Fruit fly (Drosophila melanogaster) whole organism, embryonic: ENCODE data around the gene Nubp1.
A peak's percentile ranks its signal among the peaks of the same experiment; 100 is the strongest.

ENCODE experiments used
- BtbVII ChIP-seq: fragments of 200-800 bp; sonication (Bioruptor generic); optimal IDR thresholded peaks from 3 replicates; lab custom pipeline; 2017; ENCODE audit warnings: missing biosample characterization, mild to moderate bottlenecking, missing genetic modification characterization
- CG1024 ChIP-seq: fragments of 200-800 bp; sonication (Bioruptor generic); IDR thresholded peaks from 2 replicates; pipeline ENCODE4 v1.3.6; 2022; ENCODE audit warnings: missing biosample characterization, missing genetic modification characterization
- CG10274 ChIP-seq: fragments of 200-800 bp; sonication (Bioruptor generic); optimal IDR thresholded peaks from 3 replicates; lab custom pipeline; 2017; ENCODE audit warnings: missing biosample characterization, mild to moderate bottlenecking, missing genetic modification characterization
- CG11093 ChIP-seq: fragments of 200-800 bp; sonication (Bioruptor generic); IDR thresholded peaks from 3 replicates; pipeline ENCODE4 v1.3.6; 2022; ENCODE audit warnings: missing biosample characterization, missing genetic modification characterization
- CG12659 ChIP-seq: fragments of 200-800 bp; sonication (Bioruptor generic); optimal IDR thresholded peaks from 3 replicates; lab custom pipeline; 2017; ENCODE audit warnings: mild to moderate bottlenecking, missing biosample characterization, missing genetic modification reagents, missing genetic modification characterization
- CG12744 ChIP-seq: fragments of 200-800 bp; sonication (Bioruptor generic); optimal IDR thresholded peaks from 2 replicates; lab custom pipeline; 2016; ENCODE audit warnings: missing biosample characterization, missing genetic modification characterization
- CG13624 ChIP-seq: fragments of 200-800 bp; sonication (Bioruptor generic); optimal IDR thresholded peaks from 2 replicates; lab custom pipeline; 2016; ENCODE audit warnings: missing biosample characterization, missing genetic modification characterization
- CG17385 ChIP-seq: fragments of 200-800 bp; sonication (Bioruptor generic); optimal IDR thresholded peaks from 3 replicates; lab custom pipeline; 2018; ENCODE audit warnings: missing biosample characterization, mild to moderate bottlenecking, missing genetic modification characterization
- CG2199 ChIP-seq: fragments of 200-800 bp; sonication (Bioruptor generic); IDR thresholded peaks from 3 replicates; pipeline ENCODE4 v1.3.6; 2022; ENCODE audit warnings: missing biosample characterization, missing genetic modification characterization
- CG31365 ChIP-seq: fragments of 200-800 bp; sonication (Bioruptor generic); optimal IDR thresholded peaks from 2 replicates; lab custom pipeline; 2018; ENCODE audit warnings: missing biosample characterization, mild to moderate bottlenecking, missing genetic modification characterization
- CG33557 ChIP-seq: fragments of 200-800 bp; sonication (Bioruptor generic); optimal IDR thresholded peaks from 2 replicates; lab custom pipeline; 2019; ENCODE audit warnings: missing biosample characterization, mild to moderate bottlenecking, missing genetic modification characterization, moderate library complexity
- CG34422 ChIP-seq: fragments of 200-800 bp; sonication (Bioruptor generic); IDR thresholded peaks from 3 replicates; pipeline ENCODE4 v1.3.6; 2022; ENCODE audit warnings: missing biosample characterization, missing genetic modification characterization
- CG3726 ChIP-seq: fragments of 200-800 bp; sonication (Bioruptor generic); IDR thresholded peaks from 3 replicates; pipeline ENCODE4, ENCODE4 v1.3.6; 2022; ENCODE audit warnings: missing biosample characterization, missing genetic modification characterization
- CG43689 ChIP-seq: fragments of 200-800 bp; sonication (Bioruptor generic); IDR thresholded peaks from 2 replicates; pipeline ENCODE4 v1.3.6; 2022; ENCODE audit warnings: missing biosample characterization, missing genetic modification characterization
- CG4404 ChIP-seq: fragments of 200-800 bp; sonication (Bioruptor generic); IDR thresholded peaks from 2 replicates; pipeline ENCODE4 v1.3.6; 2022; ENCODE audit warnings: missing biosample characterization, missing genetic modification characterization
- CG4617 ChIP-seq: fragments of 200-800 bp; sonication (Bioruptor generic); optimal IDR thresholded peaks from 3 replicates; lab custom pipeline; 2016; ENCODE audit warnings: missing biosample characterization, missing genetic modification characterization, borderline replicate concordance
- CG6272 ChIP-seq: fragments of 200-800 bp; sonication (Bioruptor generic); IDR thresholded peaks from 2 replicates; pipeline ENCODE4 v1.3.6; 2022; ENCODE audit warnings: missing biosample characterization, missing genetic modification characterization
- CG7556 ChIP-seq: fragments of 200-800 bp; sonication (Bioruptor generic); optimal IDR thresholded peaks from 2 replicates; lab custom pipeline; 2017; ENCODE audit warnings: missing biosample characterization, mild to moderate bottlenecking, missing genetic modification characterization
- CG7786 ChIP-seq: fragments of 200-800 bp; sonication (Bioruptor generic); optimal IDR thresholded peaks from 2 replicates; lab custom pipeline; 2016; ENCODE audit warnings: missing biosample characterization, missing genetic modification characterization
- CG8765 ChIP-seq: fragments of 200-800 bp; sonication (Bioruptor generic); IDR thresholded peaks from 2 replicates; pipeline ENCODE4 v1.3.6; 2022; ENCODE audit warnings: missing biosample characterization, missing genetic modification characterization
- D19B ChIP-seq: fragments of 200-800 bp; sonication (Bioruptor generic); optimal IDR thresholded peaks from 2 replicates; lab custom pipeline; 2017; ENCODE audit warnings: missing biosample characterization, mild to moderate bottlenecking, missing genetic modification characterization
- Dp ChIP-seq: fragments of 200-800 bp; sonication (Bioruptor generic); optimal IDR thresholded peaks from 2 replicates; lab custom pipeline; 2018; ENCODE audit warnings: missing biosample characterization, mild to moderate bottlenecking, missing genetic modification characterization, moderate library complexity
- Drgx ChIP-seq: fragments of 200-800 bp; sonication (Bioruptor generic); IDR thresholded peaks from 2 replicates; pipeline ENCODE4 v1.3.6; 2022; ENCODE audit warnings: missing biosample characterization, missing genetic modification characterization
- E2f2 ChIP-seq: fragments of 200-800 bp; sonication (Bioruptor generic); IDR thresholded peaks from 2 replicates; pipeline ENCODE4 v1.3.6; 2022; ENCODE audit warnings: missing biosample characterization, missing genetic modification characterization
- Gug ChIP-seq: fragments of 200-800 bp; sonication (Bioruptor generic); IDR thresholded peaks from 4 replicates; pipeline ENCODE4 v1.3.6; 2022; ENCODE audit warnings: missing biosample characterization, missing genetic modification characterization
- H2.0 ChIP-seq: fragments of 200-800 bp; sonication (Bioruptor generic); IDR thresholded peaks from 2 replicates; pipeline ENCODE4 v1.3.6; 2022; ENCODE audit warnings: missing biosample characterization, missing genetic modification characterization
- MBD-R2 ChIP-seq: fragments of 200-800 bp; sonication (Bioruptor generic); IDR thresholded peaks from 2 replicates; pipeline ENCODE4 v1.3.6; 2022; ENCODE audit warnings: missing biosample characterization, missing genetic modification characterization
- Med ChIP-seq: fragments of 200-800 bp; sonication (Bioruptor generic); peaks from one replicate; lab custom pipeline; 2016; ENCODE audit warnings: missing biosample characterization, missing genetic modification characterization, mild to moderate bottlenecking, inconsistent platforms, moderate library complexity
- NK7.1 ChIP-seq: fragments of 200-800 bp; sonication (Bioruptor generic); optimal IDR thresholded peaks from 3 replicates; lab custom pipeline; 2016; ENCODE audit warnings: missing biosample characterization, missing genetic modification characterization
- Usf ChIP-seq: fragments of 200-800 bp; sonication (Bioruptor generic); optimal IDR thresholded peaks from 2 replicates; lab custom pipeline; 2017; ENCODE audit warnings: missing genotype, missing biosample characterization, missing genetic modification characterization
- aop ChIP-seq: fragments of 200-800 bp; sonication (Bioruptor generic); IDR thresholded peaks from 2 replicates; pipeline ENCODE4 v1.3.6; 2022; ENCODE audit warnings: missing biosample characterization, missing genetic modification characterization
- ap ChIP-seq: fragments of 200-800 bp; sonication (Bioruptor generic); IDR thresholded peaks from 2 replicates; pipeline ENCODE4 v1.3.6; 2022; ENCODE audit warnings: missing biosample characterization, missing genetic modification characterization
- bigmax ChIP-seq: fragments of 200-800 bp; sonication (Bioruptor generic); optimal IDR thresholded peaks from 2 replicates; lab custom pipeline; 2018; ENCODE audit warnings: missing biosample characterization, mild to moderate bottlenecking, missing genetic modification characterization
- bsh ChIP-seq, 2 experiments: fragments of 200-800 bp; sonication (Bioruptor generic); optimal IDR thresholded peaks; 2 replicates each; lab custom pipeline; 2017 to 2018; ENCODE audit warnings: mild to moderate bottlenecking in 2 of 2, missing biosample characterization in 2 of 2, missing genetic modification characterization in 2 of 2, moderate library complexity in 1 of 2
- btn ChIP-seq: fragments of 200-800 bp; sonication (Bioruptor generic); optimal IDR thresholded peaks from 2 replicates; lab custom pipeline; 2016; ENCODE audit warnings: missing biosample characterization, missing genetic modification characterization
- cad ChIP-seq: fragments of >200 bp; optimal IDR thresholded peaks from 2 replicates; lab custom pipeline; 2017; ENCODE audit warnings: missing biosample characterization, missing genetic modification characterization
- cas ChIP-seq: fragments of 200-800 bp; sonication (Bioruptor generic); IDR thresholded peaks from 2 replicates; pipeline ENCODE4 v1.3.6; 2022; ENCODE audit warnings: missing biosample characterization, missing genetic modification characterization
- cg ChIP-seq: fragments of 200-800 bp; sonication (Bioruptor generic); optimal IDR thresholded peaks from 3 replicates; lab custom pipeline; 2019; ENCODE audit warnings: missing biosample characterization, mild to moderate bottlenecking, missing genetic modification characterization, moderate library complexity
- chn ChIP-seq: fragments of 200-800 bp; sonication (Bioruptor generic); optimal IDR thresholded peaks from 2 replicates; lab custom pipeline; 2016; ENCODE audit warnings: missing biosample characterization, missing genetic modification characterization
- corto ChIP-seq: fragments of 200-800 bp; sonication (Bioruptor generic); optimal IDR thresholded peaks from 2 replicates; lab custom pipeline; 2016; ENCODE audit warnings: missing biosample characterization, mild to moderate bottlenecking, missing genetic modification characterization, moderate library complexity
- grau ChIP-seq: fragments of 200-800 bp; optimal IDR thresholded peaks from 3 replicates; lab custom pipeline; 2019; ENCODE audit warnings: missing biosample characterization, mild to moderate bottlenecking, missing genetic modification characterization, moderate library complexity
- gt ChIP-seq: fragments of 200-800 bp; sonication (Bioruptor generic); IDR thresholded peaks from 2 replicates; pipeline ENCODE4 v1.3.6; 2022; ENCODE audit warnings: missing biosample characterization, missing genetic modification characterization
- nom ChIP-seq: fragments of 200-800 bp; sonication (Bioruptor generic); optimal IDR thresholded peaks from 2 replicates; lab custom pipeline; 2017; ENCODE audit warnings: missing biosample characterization, missing genetic modification characterization, mild to moderate bottlenecking, moderate library complexity, missing genetic modification reagents
- row ChIP-seq: fragments of 200-800 bp; sonication (Bioruptor generic); IDR thresholded peaks from 3 replicates; pipeline ENCODE4 v1.3.6; 2022; ENCODE audit warnings: missing biosample characterization, missing genetic modification characterization
- sens ChIP-seq: fragments of 200-800 bp; sonication (Bioruptor generic); peaks from one replicate; lab custom pipeline; 2016; ENCODE audit warnings: missing biosample characterization, missing genetic modification characterization
- sisA ChIP-seq: fragments of 200-800 bp; sonication (Bioruptor generic); IDR thresholded peaks from 2 replicates; pipeline ENCODE4 v1.3.6; 2022; ENCODE audit warnings: missing biosample characterization, missing genetic modification characterization
- slbo ChIP-seq: fragments of 200-800 bp; sonication (Bioruptor generic); IDR thresholded peaks from 2 replicates; pipeline ENCODE4 v1.3.6; 2022; ENCODE audit warnings: missing biosample characterization, missing genetic modification characterization
- sqz ChIP-seq: fragments of 200-800 bp; sonication (Bioruptor generic); optimal IDR thresholded peaks from 3 replicates; lab custom pipeline; 2018; ENCODE audit warnings: missing biosample characterization, mild to moderate bottlenecking, missing genetic modification characterization
- twi ChIP-seq: fragments of 200-800 bp; optimal IDR thresholded peaks from 2 replicates; lab custom pipeline; 2019; ENCODE audit warnings: missing biosample characterization, mild to moderate bottlenecking, missing genetic modification characterization, moderate library complexity
- usp ChIP-seq: fragments of >200 bp; optimal IDR thresholded peaks from 2 replicates; lab custom pipeline; 2017; ENCODE audit warnings: missing biosample characterization, missing genetic modification characterization
- zf30C ChIP-seq: fragments of 200-800 bp; sonication (Bioruptor generic); optimal IDR thresholded peaks from 3 replicates; lab custom pipeline; 2018; ENCODE audit warnings: missing biosample characterization, mild to moderate bottlenecking, missing genetic modification characterization
- zfh2 ChIP-seq: fragments of 200-800 bp; sonication (Bioruptor generic); optimal IDR thresholded peaks from 2 replicates; lab custom pipeline; 2016; ENCODE audit warnings: missing biosample characterization, missing genetic modification characterization

The Nubp1 gene

dm6 chr2L:16686412-16687043 lies 45.8 kb upstream of the Nubp1 start:
- TF ChIP-seq CG4617 (GFP tag; lab: Kevin White, UChicago) (no peak), sqz (GFP tag; lab: Kevin White, UChicago) (peak; percentile 48), H2.0 (GFP tag; lab: Robert Waterston, UW) (peak; percentile 7; the same call in 1 of the 2 replicates), CG17385 (peak; percentile 11), BtbVII (GFP tag; lab: Kevin White, UChicago) (no peak), chn (no peak), gt (GFP tag; lab: Robert Waterston, UW) (no peak), zf30C (GFP tag; lab: Kevin White, UChicago) (peak; percentile 76), sisA (GFP tag; lab: Robert Waterston, UW) (0 out of 2 replicates have a peak, but pooled peaks have one; percentile 8), CG12659 (GFP tag; lab: Kevin White, UChicago) (no peak), CG7556 (GFP tag; lab: Kevin White, UChicago) (no peak), Gug (0 out of 4 replicates have a peak, but pooled peaks have one; percentile 19), cg (GFP tag; lab: Kevin White, UChicago) (peak; percentile 35), CG12744 (GFP tag; lab: Kevin White, UChicago) (no peak), CG31365 (no peak), sens (GFP tag; lab: Kevin White, UChicago) (peak; percentile 7), bsh (GFP tag; optimal IDR thresholded peaks at IDR 0.05; lab: Kevin White, UChicago) (peak in 1 of 2 experiments; percentile 60), nom (GFP tag; lab: Kevin White, UChicago) (peak; percentile 93), zfh2 (no peak), CG2199 (0 out of 3 replicates have a peak, but pooled peaks have one; percentile 10), row (GFP tag; lab: Robert Waterston, UW) (0 out of 3 replicates have a peak, but pooled peaks have one; percentile 8), corto (GFP tag; lab: Kevin White, UChicago) (peak; percentile 24), Med (GFP tag; lab: Kevin White, UChicago) (peak; percentile 76), cad (GFP tag; lab: Kevin White, UChicago) (peak; percentile 60), CG34422 (0 out of 3 replicates have a peak, but pooled peaks have one; percentile 23), MBD-R2 (no peak), Drgx (GFP tag; lab: Robert Waterston, UW) (peak; percentile 37; the same call in 1 of the 2 replicates)
- TF ChIP-seq, all 482 proteins: peak for 17

DNA sequence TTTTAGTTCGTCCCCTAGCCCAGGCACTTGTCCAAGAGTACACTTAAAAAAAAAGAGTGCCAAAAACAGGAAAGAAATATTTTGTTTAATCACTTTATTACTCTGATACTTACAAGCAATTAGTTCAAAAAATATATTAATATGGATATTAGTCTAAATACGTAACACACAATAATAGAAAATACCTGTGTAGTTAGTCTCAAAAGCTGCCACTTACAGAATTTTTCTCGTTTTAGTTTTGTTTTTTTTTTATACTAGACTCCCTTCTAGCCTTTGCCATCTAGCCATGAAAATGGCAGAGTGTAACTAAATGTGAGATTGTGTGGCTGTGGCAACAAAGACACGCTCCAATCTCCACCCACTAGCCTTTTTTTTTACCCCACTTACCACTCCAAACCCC lies 44.5 kb upstream of the Nubp1 start:
- TF ChIP-seq D19B (GFP tag; lab: Kevin White, UChicago) (no peak), E2f2 (GFP tag; lab: Robert Waterston, UW) (no peak), Usf (GFP tag; lab: Kevin White, UChicago) (no peak), CG3726 (GFP tag; lab: Robert Waterston, UW) (no peak), usp (GFP tag; lab: Kevin White, UChicago) (no peak), CG10274 (no peak), bigmax (GFP tag; lab: Kevin White, UChicago) (no peak), btn (GFP tag; lab: Kevin White, UChicago) (no peak), CG43689 (GFP tag; lab: Robert Waterston, UW) (no peak), CG1024 (GFP tag; lab: Robert Waterston, UW) (no peak), CG6272 (no peak), grau (tag; lab: Kevin White, UChicago) (no peak), ap (GFP tag; lab: Robert Waterston, UW) (no peak), cas (GFP tag; lab: Robert Waterston, UW) (no peak), CG13624 (GFP tag; lab: Kevin White, UChicago) (no peak), NK7.1 (GFP tag; lab: Kevin White, UChicago) (no peak), CG33557 (GFP tag; lab: Kevin White, UChicago) (no peak), twi (tag; lab: Kevin White, UChicago) (no peak), CG4404 (GFP tag; lab: Robert Waterston, UW) (no peak), CG7786 (GFP tag; lab: Kevin White, UChicago) (no peak), CG8765 (GFP tag; lab: Robert Waterston, UW) (no peak), Dp (GFP tag; lab: Kevin White, UChicago) (no peak), CG11093 (no peak), slbo (GFP tag; lab: Robert Waterston, UW) (0 out of 2 replicates have a peak, but pooled peaks have one; percentile 7), aop (GFP tag; lab: Robert Waterston, UW) (no peak), bsh (GFP tag; optimal IDR thresholded peaks at IDR 0.05; lab: Kevin White, UChicago) (peak in 1 of 2 experiments; percentile 44)
